Worm (Caenorhabditis elegans) whole organism, L4/young adult: ENCODE results near the gene C54F6.17.

Experiments used
- W03F9.2 ChIP-seq: fragments of 150-350 bp; optimal IDR thresholded peaks from 2 replicates; lab custom pipeline; 2014; ENCODE audit warnings: missing biosample characterization, missing genetic modification characterization
- him-1 ChIP-seq: sonication (generic microtip); optimal IDR thresholded peaks from 2 replicates; lab custom pipeline; 2016; ENCODE audit warnings: missing genotype, missing genetic modification reagents, missing genetic modification characterization, missing compliant biosample characterization

DNA sequence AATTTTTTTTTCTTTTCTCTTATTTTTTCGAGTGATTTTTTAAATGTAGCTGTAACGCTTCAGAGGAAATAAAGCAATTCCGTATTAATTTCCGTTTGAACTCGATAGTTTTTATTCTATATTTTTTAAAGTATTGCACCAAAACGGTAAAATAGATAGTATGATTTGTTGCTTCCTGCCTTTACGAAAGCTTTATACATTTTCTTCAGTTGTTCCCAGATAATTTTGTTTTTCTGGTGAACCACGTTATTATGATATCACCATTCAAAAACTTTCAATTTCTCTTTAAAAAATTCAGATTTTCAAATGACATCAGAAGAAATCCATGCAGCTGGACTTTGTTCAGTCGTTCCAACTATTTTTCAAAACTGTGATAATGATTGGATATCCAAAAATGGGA is 12.3 kb upstream of the C54F6.17 start, which contains the start of gene srb-18:
- TF ChIP-seq W03F9.2 (tag; lab: Kevin White, UChicago), result no peak
- no peak for TF ChIP-seq him-1 (tag; lab: Kevin White, UChicago)
